Worm (Caenorhabditis elegans): ENCODE measurements around the gene ascc-1.

DNA sequence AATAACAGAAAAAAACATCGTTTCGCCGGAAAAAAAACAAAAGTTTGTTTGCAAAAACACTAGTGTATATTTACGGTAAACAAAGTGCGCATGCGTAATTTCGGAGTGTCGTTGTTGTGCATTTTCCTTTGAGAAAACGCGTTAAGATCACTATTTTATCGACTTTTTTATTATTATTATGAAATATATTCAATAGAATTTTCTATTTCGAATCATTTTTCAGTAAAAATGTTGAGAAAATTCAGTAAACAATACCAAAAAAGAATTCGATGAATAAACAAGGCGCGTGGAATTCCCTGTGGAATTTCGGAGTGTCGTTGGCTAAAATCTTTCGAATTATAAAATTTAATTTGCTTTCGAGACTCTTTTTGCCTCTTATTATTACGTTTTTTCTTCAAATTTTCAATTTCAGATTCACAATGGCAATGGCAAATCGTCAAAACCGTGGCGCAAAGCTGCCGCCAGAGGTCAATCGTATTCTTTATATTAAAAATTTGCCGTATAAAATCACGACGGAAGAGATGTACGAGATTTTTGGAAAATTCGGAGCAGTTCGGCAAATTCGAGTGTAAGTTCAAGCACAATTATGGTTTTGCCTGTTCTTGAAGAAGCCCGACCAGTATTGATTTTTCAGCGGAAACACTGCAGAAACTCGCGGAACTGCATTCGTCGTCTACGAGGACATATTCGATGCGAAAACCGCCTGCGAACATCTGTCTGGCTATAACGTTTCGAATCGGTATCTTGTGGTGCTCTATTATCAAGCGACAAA lies 40.7 kb downstream of the ascc-1 start, which contains the start of the genes luc-7L3 and sftb-6:
- peak; percentile 30 for TF ChIP-seq elt-2 (tag; optimal IDR thresholded peaks at IDR 0.05)
- no peak for TF ChIP-seq ZK546.5 (tag; optimal IDR thresholded peaks at IDR 0.05)
- TF ChIP-seq nfya-1 (tag; optimal IDR thresholded peaks at IDR 0.05; ENCODE audit: insufficient read depth): peak; percentile 43
- no peak for TF ChIP-seq ztf-11 (tag; optimal IDR thresholded peaks at IDR 0.05)
- no peak for TF ChIP-seq nhr-67 (tag; optimal IDR thresholded peaks at IDR 0.05)
- TF ChIP-seq nhr-237 (tag; optimal IDR thresholded peaks at IDR 0.05): no peak
- no peak for TF ChIP-seq lin-39 (tag; optimal IDR thresholded peaks at IDR 0.05)
- TF ChIP-seq pha-4 (tag; optimal IDR thresholded peaks at IDR 0.05): peak; percentile 66
- no peak for TF ChIP-seq nhr-77 (tag; optimal IDR thresholded peaks at IDR 0.05)
- TF ChIP-seq ceh-28 (tag; optimal IDR thresholded peaks at IDR 0.05): no peak
- no peak for TF ChIP-seq unc-62 (GFP tag; optimal IDR thresholded peaks at IDR 0.05)
- TF ChIP-seq nhr-11 (tag; optimal IDR thresholded peaks at IDR 0.05): no peak
